Worm (Caenorhabditis elegans): ENCODE data around the gene T07G12.5.

Gene T07G12.5

ce11 chrIV:10545038-10545437 lies at the start of gene T07G12.5:
T07G12.5 (minus strand) TSS chrIV:10545138.
- no peak for TF ChIP-seq lsy-2 (tag; optimal IDR thresholded peaks at IDR 0.05)
- no peak for TF ChIP-seq ham-2 (GFP tag; optimal IDR thresholded peaks at IDR 0.05)
- TF ChIP-seq cnd-1 (tag; optimal IDR thresholded peaks at IDR 0.05), result no peak
- no peak for TF ChIP-seq nhr-237 (tag; optimal IDR thresholded peaks at IDR 0.05)
- no peak for TF ChIP-seq bed-3 (GFP tag; optimal IDR thresholded peaks at IDR 0.05)
- no peak for TF ChIP-seq blmp-1 (tag; optimal IDR thresholded peaks at IDR 0.05)
- no peak for TF ChIP-seq snpc-4 (tag; optimal IDR thresholded peaks at IDR 0.05)
- TF ChIP-seq ztf-11 (tag; optimal IDR thresholded peaks at IDR 0.05), result no peak
- TF ChIP-seq lin-13 (tag; optimal IDR thresholded peaks at IDR 0.05), result no peak
- no peak for TF ChIP-seq drap-1 (GFP tag; optimal IDR thresholded peaks at IDR 0.05)
- no peak for TF ChIP-seq pha-4 (tag; optimal IDR thresholded peaks at IDR 0.05)
- no peak for TF ChIP-seq nhr-76 (tag; optimal IDR thresholded peaks at IDR 0.05)
- no peak for TF ChIP-seq unc-120 (tag; optimal IDR thresholded peaks at IDR 0.05; ENCODE audit: poor library complexity, severe bottlenecking)
- TF ChIP-seq ces-1 (GFP tag; optimal IDR thresholded peaks at IDR 0.05), result no peak
- no peak for TF ChIP-seq sem-2 (GFP tag; optimal IDR thresholded peaks at IDR 0.05)
- no peak for TF ChIP-seq flh-1 (GFP tag; optimal IDR thresholded peaks at IDR 0.05)
- TF ChIP-seq elt-1 (tag; optimal IDR thresholded peaks at IDR 0.05; ENCODE audit: borderline replicate concordance, insufficient read depth), result no peak

- no peak for TF ChIP-seq ces-1 (GFP tag; optimal IDR thresholded peaks at IDR 0.05)
- TF ChIP-seq nhr-12 (tag; optimal IDR thresholded peaks at IDR 0.05), result no peak
- no peak for TF ChIP-seq hlh-1 (tag; optimal IDR thresholded peaks at IDR 0.05)
- TF ChIP-seq nhr-2 (tag; optimal IDR thresholded peaks at IDR 0.05), result no peak
- TF ChIP-seq ceh-39 (tag; optimal IDR thresholded peaks at IDR 0.05), result no peak
- TF ChIP-seq lin-32 (GFP tag; optimal IDR thresholded peaks at IDR 0.05), result no peak
- TF ChIP-seq tbx-8 (GFP tag; optimal IDR thresholded peaks at IDR 0.05), result no peak
- TF ChIP-seq sem-2 (GFP tag; optimal IDR thresholded peaks at IDR 0.05), result no peak
These were observed 48.6 kb upstream of the T07G12.5 start, which contains the start of gene C43F9.7 for ce11 chrIV:10593570-10593969. C43F9.7 (minus strand) TSS chrIV:10593670.

- TF ChIP-seq unc-120 (tag; optimal IDR thresholded peaks at IDR 0.05; ENCODE audit: poor library complexity, severe bottlenecking) (no peak), hlh-1 (tag; optimal IDR thresholded peaks at IDR 0.05) (no peak), M03D4.4 (tag; optimal IDR thresholded peaks at IDR 0.05) (no peak), ces-1 (GFP tag; optimal IDR thresholded peaks at IDR 0.05) (no peak), mep-1 (tag; optimal IDR thresholded peaks at IDR 0.05) (no peak), elt-3 (tag; optimal IDR thresholded peaks at IDR 0.05) (no peak), ceh-39 (tag; optimal IDR thresholded peaks at IDR 0.05) (no peak), nhr-28 (tag; optimal IDR thresholded peaks at IDR 0.05) (no peak), elt-1 (tag; optimal IDR thresholded peaks at IDR 0.05; ENCODE audit: borderline replicate concordance, insufficient read depth) (no peak), lin-32 (GFP tag; optimal IDR thresholded peaks at IDR 0.05) (no peak), nhr-2 (tag; optimal IDR thresholded peaks at IDR 0.05) (no peak), sem-2 (GFP tag; optimal IDR thresholded peaks at IDR 0.05) (no peak)
These were observed 45.7 kb upstream of the T07G12.5 start, which contains the start of the genes C43F9.5 and nkb-2 for ce11 chrIV:10590649-10591048. C43F9.5 (minus strand) TSS chrIV:10590749. nkb-2 (plus strand) TSS chrIV:10590925.

ce11 chrIV:10589072-10589471 lies 44.1 kb upstream of the T07G12.5 start, which contains the start of gene C43F9.4:
C43F9.4 (minus strand) TSS chrIV:10589172.
- no peak for TF ChIP-seq drap-1 (GFP tag; optimal IDR thresholded peaks at IDR 0.05)
- no peak for TF ChIP-seq M03D4.4 (tag; optimal IDR thresholded peaks at IDR 0.05)
- no peak for TF ChIP-seq nhr-2 (tag; optimal IDR thresholded peaks at IDR 0.05)
- no peak for TF ChIP-seq mep-1 (tag; optimal IDR thresholded peaks at IDR 0.05)

ce11 chrIV:10584237-10584636 lies 39.3 kb upstream of the T07G12.5 start, which contains the start of gene oac-8:
oac-8 (plus strand) TSS chrIV:10584537.
- TF ChIP-seq drap-1 (GFP tag; optimal IDR thresholded peaks at IDR 0.05), result no peak
- TF ChIP-seq cnd-1 (tag; optimal IDR thresholded peaks at IDR 0.05), result no peak
- no peak for TF ChIP-seq mab-5 (tag; optimal IDR thresholded peaks at IDR 0.05)
- TF ChIP-seq ces-1 (GFP tag; optimal IDR thresholded peaks at IDR 0.05), result no peak
- TF ChIP-seq mep-1 (tag; optimal IDR thresholded peaks at IDR 0.05), result no peak
- no peak for TF ChIP-seq nhr-12 (tag; optimal IDR thresholded peaks at IDR 0.05)
- no peak for TF ChIP-seq ham-2 (GFP tag; optimal IDR thresholded peaks at IDR 0.05)
- TF ChIP-seq unc-62 (GFP tag; optimal IDR thresholded peaks at IDR 0.05), result no peak
- TF ChIP-seq sptf-1 (tag; optimal IDR thresholded peaks at IDR 0.05), result no peak
- TF ChIP-seq tbx-8 (GFP tag; optimal IDR thresholded peaks at IDR 0.05), result no peak
